Worm (Caenorhabditis elegans) whole organism, L4/young adult: ENCODE data around the gene F58B3.4.

Experiments used
- W03F9.2 ChIP-seq: fragments of 150-350 bp; optimal IDR thresholded peaks from 2 replicates; lab custom pipeline; 2014; ENCODE audit warnings: missing biosample characterization, missing genetic modification characterization
- dao-5 ChIP-seq: sonication (generic microtip); optimal IDR thresholded peaks from 2 replicates; lab custom pipeline; 2016; ENCODE audit warnings: missing genotype, missing genetic modification characterization, moderate library complexity, missing compliant biosample characterization
- him-1 ChIP-seq: sonication (generic microtip); optimal IDR thresholded peaks from 2 replicates; lab custom pipeline; 2016; ENCODE audit warnings: missing genotype, missing genetic modification reagents, missing genetic modification characterization, missing compliant biosample characterization

Gene F58B3.4

DNA sequence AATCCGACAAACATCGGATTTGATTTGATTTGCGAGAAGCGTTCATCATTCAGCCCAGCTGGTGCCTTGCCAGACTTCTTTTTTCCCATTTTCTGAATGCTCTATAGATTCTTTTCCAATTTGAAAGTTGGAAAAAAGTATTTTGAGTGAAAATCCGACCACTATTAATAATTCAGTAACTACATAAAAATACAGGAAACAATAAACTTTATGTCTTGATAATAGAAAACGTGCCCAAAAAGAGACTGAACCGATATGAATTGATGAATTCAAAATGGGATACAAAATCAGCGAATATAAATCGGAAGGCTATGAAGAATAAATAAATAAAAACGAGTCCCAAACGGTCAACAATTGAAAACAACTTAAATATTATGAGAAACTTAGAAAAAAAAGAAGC lies at the start of gene F58B3.4:
Gene F58B3.4, minus strand, starts transcription at position 101 of the 400 bp plus-strand sequence.
- no peak for TF ChIP-seq him-1 (tag; lab: Kevin White, UChicago)
- TF ChIP-seq dao-5 = no peak
- TF ChIP-seq W03F9.2 (tag; lab: Kevin White, UChicago) = no peak

DNA sequence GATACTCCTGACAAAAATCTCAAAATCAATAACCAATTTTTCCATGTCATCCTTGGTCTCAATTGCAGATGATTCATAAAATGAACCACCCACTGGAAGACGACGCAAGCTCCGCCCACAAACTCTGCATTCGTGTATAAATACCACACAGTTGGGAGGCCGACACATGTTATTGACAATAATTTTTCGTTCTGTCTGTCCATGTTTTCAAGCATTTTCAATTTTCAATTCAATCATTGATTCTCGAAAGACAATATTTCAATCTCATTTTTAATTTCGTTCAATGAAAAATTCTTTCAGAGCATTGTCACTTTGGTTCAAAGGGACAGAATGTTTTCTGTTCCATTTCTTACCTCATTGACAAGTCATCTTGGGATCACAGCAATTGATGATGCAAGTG lies 44.4 kb upstream of the F58B3.4 start, which contains the start of gene inx-9:
Gene inx-9, plus strand, starts transcription at position 301 of the 400 bp plus-strand sequence.
- no peak for TF ChIP-seq W03F9.2 (tag; lab: Kevin White, UChicago)
- TF ChIP-seq dao-5 = no peak
- no peak for TF ChIP-seq him-1 (tag; lab: Kevin White, UChicago)

DNA sequence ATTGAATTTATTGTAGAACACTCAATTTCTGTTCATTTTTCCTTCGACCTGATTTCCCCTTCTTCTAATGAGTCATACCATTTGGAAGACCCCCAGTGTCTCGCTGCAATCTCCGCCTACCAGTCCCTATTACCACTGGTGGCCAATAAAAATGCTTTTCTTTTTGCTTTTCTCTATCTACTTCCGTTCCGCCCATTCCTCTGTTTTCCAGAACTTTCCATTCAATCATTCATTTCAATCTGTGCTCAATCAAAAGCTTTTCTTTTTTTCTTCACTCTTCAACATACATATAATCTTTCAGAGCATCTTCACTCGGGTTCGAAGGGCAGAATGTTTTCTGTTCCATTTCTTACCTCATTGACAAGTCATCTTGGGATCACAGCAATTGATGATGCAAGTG lies 41.9 kb upstream of the F58B3.4 start, which contains the start of gene inx-8:
Gene inx-8, plus strand, starts transcription at position 301 of the 400 bp plus-strand sequence.
- TF ChIP-seq dao-5 (no peak), him-1 (tag; lab: Kevin White, UChicago) (no peak), W03F9.2 (tag; lab: Kevin White, UChicago) (no peak)

DNA sequence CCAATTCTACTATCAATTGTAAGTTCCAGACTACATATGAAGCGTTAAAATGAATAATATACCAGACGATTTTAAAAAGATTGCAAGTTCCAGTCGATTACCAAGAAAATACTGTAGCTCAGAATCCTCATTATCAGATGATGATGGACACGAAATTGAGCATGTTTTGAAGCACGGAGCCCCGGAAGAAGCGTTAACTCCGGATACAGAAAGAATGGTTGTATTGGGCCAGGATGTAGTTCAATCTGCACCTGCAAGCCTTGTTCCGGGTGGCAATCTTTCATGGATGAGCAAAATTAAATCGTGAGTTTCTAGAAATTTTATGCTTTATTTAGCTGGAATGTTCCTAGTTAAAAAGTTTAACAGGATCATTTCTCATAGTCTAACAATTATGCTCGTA lies 36.4 kb upstream of the F58B3.4 start, which contains the start of gene atg-4.2:
Gene atg-4.2, plus strand, starts transcription at position 24 of the 400 bp plus-strand sequence.
- TF ChIP-seq him-1 (tag; lab: Kevin White, UChicago) (no peak), dao-5 (no peak), W03F9.2 (tag; lab: Kevin White, UChicago) (no peak)

DNA sequence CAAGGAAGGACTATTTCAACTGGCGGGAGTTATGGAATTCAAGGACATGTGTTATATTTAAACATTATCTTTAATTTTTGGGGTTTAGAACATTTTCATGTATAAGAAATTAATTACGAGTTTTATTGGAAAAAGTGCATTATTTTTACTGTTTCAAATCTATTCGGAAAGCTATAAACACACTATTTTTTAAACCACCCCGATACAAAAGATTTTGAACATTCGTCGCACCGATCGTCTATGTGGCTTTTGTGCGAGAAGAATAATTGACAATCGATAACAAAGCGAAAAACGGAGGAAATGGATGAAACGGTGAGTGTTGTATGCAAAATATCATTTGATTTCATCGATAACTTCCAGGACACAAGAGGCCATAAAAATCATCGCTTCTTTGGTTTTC lies 33.4 kb upstream of the F58B3.4 start, which contains the start of gene ZK809.9:
Gene ZK809.9, plus strand, starts transcription at position 301 of the 400 bp plus-strand sequence.
- TF ChIP-seq dao-5 (no peak), him-1 (tag; lab: Kevin White, UChicago) (no peak), W03F9.2 (tag; lab: Kevin White, UChicago) (no peak)

DNA sequence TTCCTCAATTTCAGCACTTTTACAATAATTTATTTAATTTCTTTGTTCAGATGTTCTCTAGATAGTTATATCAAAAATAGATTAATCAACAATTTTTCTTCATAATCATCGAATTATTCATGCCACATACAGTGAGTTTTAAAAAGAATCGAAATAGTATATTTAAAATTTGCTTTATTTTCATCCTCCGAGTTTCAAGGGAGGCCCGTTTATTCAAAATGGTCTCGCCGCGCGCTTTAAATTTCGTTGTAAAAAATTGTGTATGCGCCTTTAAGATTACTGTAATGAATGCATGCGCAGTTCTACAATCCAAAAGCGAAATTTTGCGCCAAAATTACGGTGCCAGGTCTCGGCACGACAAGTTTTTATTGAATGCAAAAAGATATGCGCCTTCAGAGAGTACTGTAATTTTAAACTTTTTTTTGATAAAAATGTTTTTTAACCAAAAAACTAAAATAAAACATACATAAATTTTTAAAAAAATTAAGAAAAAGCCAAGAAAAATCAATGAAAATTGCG lies 28.2 kb upstream of the F58B3.4 start, which contains the start of gene ZK792.1:
Gene ZK792.1, plus strand, starts transcription at position 51 of the 519 bp plus-strand sequence.
- TF ChIP-seq W03F9.2 (tag; lab: Kevin White, UChicago) (no peak), him-1 (tag; lab: Kevin White, UChicago) (no peak), dao-5 (no peak)

DNA sequence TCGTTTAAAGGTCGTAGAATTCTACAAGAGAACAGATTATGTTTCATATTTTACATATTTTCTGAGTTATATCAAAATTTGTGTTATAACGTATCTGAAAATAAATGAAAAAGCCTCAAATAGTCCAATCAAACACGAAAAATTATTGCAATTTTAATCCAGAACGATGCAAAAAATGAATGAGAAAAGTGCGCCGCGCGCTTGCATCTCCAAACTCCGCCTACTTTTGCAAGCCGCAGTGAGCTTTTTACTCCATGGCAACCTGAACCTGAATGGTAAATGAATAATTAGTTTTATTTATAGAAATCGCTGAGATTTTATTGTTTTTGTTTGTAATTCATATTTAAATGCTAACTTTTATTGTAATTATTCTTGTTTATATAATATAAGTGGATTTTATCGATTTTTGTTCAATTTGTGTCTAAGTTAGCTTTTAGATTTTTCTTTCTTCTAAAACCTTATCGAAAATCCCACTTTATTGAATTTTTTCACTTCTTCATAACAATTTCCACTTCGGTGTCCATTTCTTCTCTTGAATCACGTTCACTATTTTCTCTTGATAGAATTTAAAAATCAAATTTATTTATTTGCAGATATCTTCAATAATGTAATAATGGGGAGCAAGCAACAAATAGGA lies 24.6 kb upstream of the F58B3.4 start, which contains the start of gene ZK809.5:
Gene ZK809.5, plus strand, starts transcription at position 587 of the 637 bp plus-strand sequence.
- TF ChIP-seq him-1 (tag; lab: Kevin White, UChicago) (no peak), dao-5 (no peak), W03F9.2 (tag; lab: Kevin White, UChicago) (no peak)

DNA sequence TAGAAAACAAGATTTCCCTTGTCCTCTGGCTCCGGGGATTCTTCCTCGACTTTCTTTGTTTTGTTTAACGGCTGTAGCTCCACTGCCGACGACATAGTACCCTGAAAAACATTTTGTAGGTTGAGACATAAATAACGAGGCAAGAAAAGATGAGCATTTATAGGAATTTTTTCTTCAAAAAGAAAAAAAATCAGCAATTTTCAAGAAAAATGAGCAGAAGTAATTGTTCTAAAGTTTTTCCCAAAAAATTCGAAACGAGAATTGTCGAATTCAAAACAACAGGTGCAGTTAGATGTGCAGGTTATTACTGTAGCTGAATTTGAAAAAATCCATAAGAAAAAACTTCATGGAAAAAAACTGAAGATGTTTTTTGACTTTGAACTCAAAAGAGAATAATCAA lies 23.7 kb upstream of the F58B3.4 start, which contains the start of gene ent-1:
Gene ent-1, minus strand, starts transcription at position 101 of the 400 bp plus-strand sequence.
- TF ChIP-seq dao-5 (no peak), W03F9.2 (tag; lab: Kevin White, UChicago) (no peak), him-1 (tag; lab: Kevin White, UChicago) (no peak)

DNA sequence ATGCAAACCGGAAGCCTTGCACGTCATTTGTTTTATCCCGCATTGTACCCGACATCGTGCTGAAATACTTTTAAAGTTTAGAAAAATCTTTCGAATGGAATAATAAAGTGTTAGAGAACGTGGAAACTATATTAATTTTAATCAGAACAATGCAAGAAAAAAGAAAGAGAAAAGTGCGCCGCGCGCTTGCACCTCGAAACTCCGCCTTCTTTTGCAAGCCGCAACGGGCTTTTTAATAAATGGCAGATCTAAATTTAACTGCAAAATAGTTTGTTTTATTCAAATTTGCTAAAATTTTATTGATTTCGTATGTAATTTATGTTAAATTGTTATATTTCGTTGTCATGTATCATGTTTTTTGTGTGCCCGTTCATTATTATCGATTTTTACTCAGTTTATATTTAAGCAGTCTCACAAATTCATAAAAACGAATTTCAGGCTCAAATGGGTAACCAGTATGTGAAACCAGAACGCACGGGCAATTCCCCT lies 20.4 kb upstream of the F58B3.4 start, which contains the start of the genes acl-3 and ndub-6:
Gene acl-3, minus strand, starts transcription at position 59 of the 489 bp plus-strand sequence.
Gene ndub-6, plus strand, starts transcription at position 439 of the 489 bp plus-strand sequence.
- TF ChIP-seq W03F9.2 (tag; lab: Kevin White, UChicago) (no peak), dao-5 (no peak), him-1 (tag; lab: Kevin White, UChicago) (no peak)

DNA sequence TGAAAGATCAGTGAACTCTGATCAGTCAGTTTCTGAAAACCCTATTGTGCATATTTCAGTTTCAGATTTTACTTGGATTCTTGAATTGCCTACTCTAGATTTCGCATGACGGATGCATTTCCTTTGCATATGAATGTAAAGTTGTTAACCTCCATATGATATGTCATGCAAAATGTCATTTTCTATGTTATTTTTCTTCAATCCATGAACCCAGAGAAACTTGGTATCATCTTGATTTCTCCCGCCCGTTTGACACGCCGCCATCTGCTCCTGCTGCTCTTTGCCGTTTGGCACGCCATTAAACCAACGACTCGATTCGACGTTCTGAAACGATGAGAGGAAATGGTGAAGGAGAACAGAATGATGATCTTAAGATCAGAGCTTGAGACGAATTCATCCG lies 18.7 kb upstream of the F58B3.4 start:
- TF ChIP-seq dao-5 (no peak), W03F9.2 (tag; lab: Kevin White, UChicago) (no peak), him-1 (tag; lab: Kevin White, UChicago) (no peak)

DNA sequence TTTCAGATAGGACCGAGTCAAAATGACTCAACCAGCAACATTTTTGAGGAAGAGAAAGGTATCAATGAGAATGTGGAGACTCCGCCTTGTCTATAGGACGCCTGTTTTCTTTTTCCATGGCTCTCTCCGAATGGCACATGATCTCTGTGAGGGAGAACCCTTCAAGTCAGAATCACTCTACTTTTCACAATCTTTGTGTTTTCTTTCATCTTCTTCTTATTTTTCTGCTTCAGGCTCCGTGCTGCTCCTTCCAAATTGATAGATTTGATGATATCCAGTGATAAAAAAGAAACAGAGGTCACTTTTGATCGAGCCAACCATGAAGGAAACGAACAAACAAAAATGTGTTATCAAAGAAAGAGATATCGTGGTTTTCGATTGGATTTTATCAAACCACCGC lies 17.4 kb upstream of the F58B3.4 start, which contains the start of gene ZK809.8:
Gene ZK809.8, minus strand, starts transcription at position 34 of the 400 bp plus-strand sequence.
- TF ChIP-seq W03F9.2 (tag; lab: Kevin White, UChicago) = no peak
- no peak for TF ChIP-seq him-1 (tag; lab: Kevin White, UChicago)
- no peak for TF ChIP-seq dao-5

DNA sequence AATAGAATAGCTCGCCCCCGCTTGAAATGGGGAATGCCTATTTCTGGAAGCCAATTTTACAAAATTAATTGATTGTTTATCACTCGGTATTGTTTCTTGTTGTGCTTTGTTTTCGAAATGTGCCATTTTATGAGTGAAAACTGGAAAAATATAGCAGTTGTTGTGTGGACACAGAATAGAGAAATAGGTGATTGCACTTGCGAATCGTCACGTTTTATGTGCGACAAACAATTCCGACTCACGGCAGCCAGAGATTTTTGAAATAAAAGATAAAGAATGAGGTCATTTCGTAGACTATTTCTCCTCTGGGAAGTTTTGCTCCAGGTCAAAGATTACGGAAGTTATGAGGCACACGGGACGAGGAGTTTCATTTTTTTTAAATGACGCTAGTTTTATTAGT lies 15.3 kb upstream of the F58B3.4 start:
- TF ChIP-seq W03F9.2 (tag; lab: Kevin White, UChicago) = no peak
- no peak for TF ChIP-seq him-1 (tag; lab: Kevin White, UChicago)
- no peak for TF ChIP-seq dao-5

DNA sequence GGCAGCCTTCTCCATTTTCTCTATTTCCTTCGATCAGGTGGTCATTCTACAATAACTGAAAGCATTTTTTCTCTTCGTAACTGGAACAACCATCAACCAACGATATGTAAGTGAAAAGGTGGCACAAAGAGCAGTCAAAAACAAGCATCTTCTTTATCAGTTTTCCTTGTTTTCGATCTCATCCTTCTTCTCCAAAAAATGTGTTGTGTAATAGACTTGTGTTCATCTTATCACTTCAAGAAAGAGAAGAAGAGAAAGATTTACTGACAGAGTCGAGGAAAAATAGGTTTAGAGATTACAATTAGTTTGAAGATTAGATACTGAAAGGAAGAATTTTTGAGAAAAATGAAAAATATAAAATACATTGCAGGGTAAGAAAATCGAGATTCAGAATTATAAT lies 13.7 kb upstream of the F58B3.4 start:
- TF ChIP-seq him-1 (tag; lab: Kevin White, UChicago) = no peak
- no peak for TF ChIP-seq W03F9.2 (tag; lab: Kevin White, UChicago)
- no peak for TF ChIP-seq dao-5

DNA sequence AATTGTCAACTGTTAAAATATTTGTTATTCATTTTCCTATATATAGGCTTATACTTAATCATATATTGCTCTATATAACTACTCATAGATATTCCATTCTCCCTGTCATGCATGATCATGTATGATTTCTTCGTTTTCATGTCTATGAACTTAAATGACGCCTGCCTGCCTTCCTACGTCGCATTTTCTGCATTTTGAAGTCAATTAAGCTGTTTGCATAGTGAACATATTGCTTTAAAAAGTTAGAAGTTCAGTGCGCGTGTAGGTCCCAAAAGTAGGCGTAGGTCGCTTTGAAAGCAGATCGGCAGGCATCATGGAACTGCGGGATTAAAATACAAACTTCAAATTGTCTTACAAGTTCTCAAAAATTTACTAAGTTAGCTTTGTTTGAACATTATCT lies 13.1 kb upstream of the F58B3.4 start:
- TF ChIP-seq W03F9.2 (tag; lab: Kevin White, UChicago) = no peak
- TF ChIP-seq dao-5 = no peak
- no peak for TF ChIP-seq him-1 (tag; lab: Kevin White, UChicago)
